Worm (Caenorhabditis elegans) whole organism, L2 larva: Measurements from ENCODE around the gene tdo-2.

Experiments
- C34F6.9 ChIP-seq: fragments of 150-350 bp; optimal IDR thresholded peaks from 2 replicates; lab custom pipeline; 2014; ENCODE audit warnings: missing biosample characterization, missing genetic modification characterization
- F13H6.1 ChIP-seq: sonication (generic microtip); optimal IDR thresholded peaks from 2 replicates; lab custom pipeline; 2016; ENCODE audit warnings: missing genetic modification characterization, missing compliant biosample characterization
- R02D3.7 ChIP-seq: fragments of 150-350 bp; optimal IDR thresholded peaks from 2 replicates; lab custom pipeline; 2014; ENCODE audit warnings: missing biosample characterization, missing genetic modification characterization
- Y55F3AM.14 ChIP-seq: fragments of 200-800 bp; sonication (Bioruptor generic); optimal IDR thresholded peaks from 2 replicates; lab custom pipeline; 2018; ENCODE audit warnings: mild to moderate bottlenecking, missing genetic modification characterization, missing compliant biosample characterization
- ZK546.5 ChIP-seq: sonication (generic microtip); optimal IDR thresholded peaks from 2 replicates; lab custom pipeline; 2017; ENCODE audit warnings: missing biosample characterization, missing genetic modification characterization
- alr-1 ChIP-seq: fragments of 150-350 bp; optimal IDR thresholded peaks from 2 replicates; lab custom pipeline; 2014; ENCODE audit warnings: missing biosample characterization, missing genetic modification characterization
- aly-2 ChIP-seq: fragments of 150-350 bp; optimal IDR thresholded peaks from 2 replicates; lab custom pipeline; 2014; ENCODE audit warnings: missing biosample characterization, missing genetic modification characterization
- ama-1 ChIP-seq: fragments of 150-350 bp; optimal IDR thresholded peaks from 2 replicates; lab custom pipeline; 2018; ENCODE audit warnings: inconsistent platforms
- blmp-1 ChIP-seq: sonication (generic microtip); optimal IDR thresholded peaks from 2 replicates; lab custom pipeline; 2017; ENCODE audit warnings: missing genetic modification characterization, mild to moderate bottlenecking, missing compliant biosample characterization, antibody characterized with exemption, moderate library complexity; ENCODE audit not compliant: insufficient read depth
- ceh-16 ChIP-seq: fragments of 150-350 bp; optimal IDR thresholded peaks from 2 replicates; lab custom pipeline; 2014; ENCODE audit warnings: missing biosample characterization, missing genetic modification characterization
- ceh-82 ChIP-seq: fragments of 150-350 bp; optimal IDR thresholded peaks from 2 replicates; lab custom pipeline; 2014; ENCODE audit warnings: missing biosample characterization, missing genetic modification characterization
- crh-2 ChIP-seq: sonication (generic microtip); optimal IDR thresholded peaks from 2 replicates; lab custom pipeline; 2017; ENCODE audit warnings: missing biosample characterization, missing genetic modification characterization
- dmd-4 ChIP-seq: sonication (generic microtip); optimal IDR thresholded peaks from 2 replicates; lab custom pipeline; 2017; ENCODE audit warnings: missing biosample characterization, missing genetic modification characterization
- egl-27 ChIP-seq: sonication (generic microtip); optimal IDR thresholded peaks from 3 replicates; lab custom pipeline; 2017; ENCODE audit warnings: missing biosample characterization, missing genetic modification reagents, missing genetic modification characterization
- elt-1 ChIP-seq: fragments of 150-350 bp; optimal IDR thresholded peaks from 2 replicates; lab custom pipeline; 2014; ENCODE audit warnings: missing biosample characterization, missing genetic modification characterization
- elt-3 ChIP-seq: sonication (generic microtip); optimal IDR thresholded peaks from 2 replicates; lab custom pipeline; 2017; ENCODE audit warnings: missing biosample characterization, missing genetic modification characterization
- fos-1 ChIP-seq: fragments of 150-350 bp; optimal IDR thresholded peaks from 2 replicates; lab custom pipeline; 2014; ENCODE audit warnings: missing biosample characterization, missing genetic modification characterization
- gmeb-1 ChIP-seq: fragments of 150-350 bp; optimal IDR thresholded peaks from 2 replicates; lab custom pipeline; 2014; ENCODE audit warnings: missing biosample characterization, missing genetic modification characterization
- lin-13 ChIP-seq: fragments of 150-350 bp; optimal IDR thresholded peaks from 2 replicates; lab custom pipeline; 2014; ENCODE audit warnings: missing biosample characterization, missing genetic modification reagents, missing genetic modification characterization
- lin-39 ChIP-seq: fragments of 150-350 bp; optimal IDR thresholded peaks from 2 replicates; lab custom pipeline; 2014; ENCODE audit warnings: missing biosample characterization, missing genetic modification reagents, missing genetic modification characterization
- lsy-2 ChIP-seq, 2 experiments: fragments of 150-350 bp in 1 of 2; sonication (generic microtip) in 1 of 2; optimal IDR thresholded peaks; 2 replicates each; lab custom pipeline; 2014 to 2017; ENCODE audit warnings: missing biosample characterization in 2 of 2, missing genetic modification characterization in 2 of 2
- mbf-1 ChIP-seq: sonication (generic microtip); optimal IDR thresholded peaks from 2 replicates; lab custom pipeline; 2017; ENCODE audit warnings: missing biosample characterization, missing genetic modification characterization
- mdl-1 ChIP-seq, 2 experiments: fragments of 150-350 bp in 1 of 2; sonication (generic microtip) in 1 of 2; optimal IDR thresholded peaks; 2 replicates each; lab custom pipeline; 2017; ENCODE audit warnings: missing biosample characterization in 2 of 2, missing genetic modification characterization in 2 of 2
- nhr-10 ChIP-seq: sonication (generic microtip); optimal IDR thresholded peaks from 2 replicates; lab custom pipeline; 2017; ENCODE audit warnings: missing biosample characterization, missing genetic modification characterization
- nhr-11 ChIP-seq: fragments of 150-350 bp; optimal IDR thresholded peaks from 2 replicates; lab custom pipeline; 2014; ENCODE audit warnings: missing biosample characterization, missing genetic modification characterization
- nhr-12 ChIP-seq: fragments of 150-350 bp; optimal IDR thresholded peaks from 2 replicates; lab custom pipeline; 2014; ENCODE audit warnings: missing biosample characterization, missing genetic modification characterization
- nhr-129 ChIP-seq: fragments of 150-350 bp; optimal IDR thresholded peaks from 2 replicates; lab custom pipeline; 2014; ENCODE audit warnings: missing biosample characterization, missing genetic modification characterization
- nhr-21 ChIP-seq: fragments of 150-350 bp; optimal IDR thresholded peaks from 2 replicates; lab custom pipeline; 2014; ENCODE audit warnings: missing biosample characterization, missing genetic modification characterization
- nhr-23 ChIP-seq: fragments of 150-350 bp; optimal IDR thresholded peaks from 2 replicates; lab custom pipeline; 2014; ENCODE audit warnings: missing biosample characterization, missing genetic modification reagents, missing genetic modification characterization
- nhr-237 ChIP-seq: fragments of 150-350 bp; optimal IDR thresholded peaks from 2 replicates; lab custom pipeline; 2014; ENCODE audit warnings: missing biosample characterization, missing genetic modification characterization
- nhr-25 ChIP-seq: fragments of 150-350 bp; sonication (generic microtip); optimal IDR thresholded peaks from 3 replicates; lab custom pipeline; 2014; ENCODE audit warnings: missing biosample characterization, missing genetic modification characterization
- nhr-6 ChIP-seq: fragments of 150-350 bp; optimal IDR thresholded peaks from 2 replicates; lab custom pipeline; 2014; ENCODE audit warnings: missing biosample characterization, missing genetic modification characterization
- nhr-77 ChIP-seq: fragments of 150-350 bp; optimal IDR thresholded peaks from 2 replicates; lab custom pipeline; 2014; ENCODE audit warnings: missing biosample characterization, missing genetic modification characterization
- peb-1 ChIP-seq: fragments of 150-350 bp; optimal IDR thresholded peaks from 2 replicates; lab custom pipeline; 2014; ENCODE audit warnings: missing biosample characterization, missing genetic modification characterization
- sem-4 ChIP-seq: fragments of 150-350 bp; optimal IDR thresholded peaks from 2 replicates; lab custom pipeline; 2014; ENCODE audit warnings: missing biosample characterization, missing genetic modification reagents, missing genetic modification characterization
- skn-1 ChIP-seq: sonication (generic microtip); optimal IDR thresholded peaks from 2 replicates; lab custom pipeline; 2017; ENCODE audit warnings: missing biosample characterization, missing genetic modification characterization
- sma-3 ChIP-seq: sonication (generic microtip); optimal IDR thresholded peaks from 2 replicates; lab custom pipeline; 2016; ENCODE audit warnings: missing genetic modification reagents, missing genetic modification characterization, missing compliant biosample characterization
- sma-9 ChIP-seq, 2 experiments: fragments of 150-350 bp in 1 of 2; sonication (generic microtip) in 1 of 2; optimal IDR thresholded peaks; 2 replicates each; lab custom pipeline; 2014 to 2016; ENCODE audit warnings: missing genetic modification characterization in 2 of 2, mild to moderate bottlenecking in 1 of 2, missing biosample characterization in 1 of 2, missing compliant biosample characterization in 1 of 2, missing genetic modification reagents in 1 of 2, moderate library complexity in 1 of 2
- snpc-4 ChIP-seq: fragments of 150-350 bp; optimal IDR thresholded peaks from 2 replicates; lab custom pipeline; 2014; ENCODE audit warnings: missing biosample characterization, missing genetic modification characterization
- unc-39 ChIP-seq: fragments of 150-350 bp; optimal IDR thresholded peaks from 2 replicates; lab custom pipeline; 2014; ENCODE audit warnings: missing biosample characterization, missing genetic modification characterization
- unc-55 ChIP-seq: fragments of 150-350 bp; sonication (generic microtip); optimal IDR thresholded peaks from 3 replicates; lab custom pipeline; 2014; ENCODE audit warnings: missing biosample characterization, missing genetic modification reagents, missing genetic modification characterization
- unc-62 ChIP-seq: fragments of 150-350 bp; optimal IDR thresholded peaks from 2 replicates; lab custom pipeline; 2014; ENCODE audit warnings: missing biosample characterization, missing genetic modification reagents, missing genetic modification characterization
- zag-1 ChIP-seq: fragments of 150-350 bp; optimal IDR thresholded peaks from 2 replicates; lab custom pipeline; 2014; ENCODE audit warnings: missing biosample characterization, missing genetic modification characterization
- ztf-1 ChIP-seq: fragments of 200-800 bp; sonication (Bioruptor generic); conservative IDR thresholded peaks from 2 replicates; pipeline ENCODE4 v1.3.6; 2022; ENCODE audit warnings: missing genetic modification characterization, missing compliant biosample characterization
- ztf-11 ChIP-seq: sonication (generic microtip); optimal IDR thresholded peaks from 2 replicates; lab custom pipeline; 2017; ENCODE audit warnings: missing biosample characterization, missing genetic modification characterization
- ztf-4 ChIP-seq: fragments of 150-350 bp; optimal IDR thresholded peaks from 2 replicates; lab custom pipeline; 2014; ENCODE audit warnings: missing biosample characterization, missing genetic modification characterization

The tdo-2 gene

DNA sequence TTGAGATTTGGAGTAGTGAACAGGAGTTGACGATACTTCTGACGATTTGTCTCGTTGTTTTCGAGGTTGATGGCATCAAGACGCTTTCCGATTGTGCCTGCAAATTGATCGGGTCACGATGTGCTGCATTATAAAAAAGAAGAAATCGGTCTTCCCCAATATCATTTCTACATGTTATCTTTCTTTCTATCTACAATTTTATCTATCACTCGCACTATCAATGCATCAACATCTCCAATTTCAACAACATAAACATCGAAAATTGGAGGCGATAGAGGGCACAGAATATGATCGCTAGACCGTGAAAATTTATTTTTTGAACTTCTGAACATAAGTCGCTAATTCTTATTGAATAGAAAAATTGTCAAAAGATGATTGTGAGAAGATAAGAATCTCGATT lies 44.0 kb downstream of the tdo-2 start:
- TF ChIP-seq fos-1 (tag; lab: Kevin White, UChicago) (no peak), dmd-4 (no peak), nhr-129 (tag; lab: Kevin White, UChicago) (no peak), C34F6.9 (no peak), gmeb-1 (tag; lab: Kevin White, UChicago) (no peak), lin-13 (peak; percentile 5)

DNA sequence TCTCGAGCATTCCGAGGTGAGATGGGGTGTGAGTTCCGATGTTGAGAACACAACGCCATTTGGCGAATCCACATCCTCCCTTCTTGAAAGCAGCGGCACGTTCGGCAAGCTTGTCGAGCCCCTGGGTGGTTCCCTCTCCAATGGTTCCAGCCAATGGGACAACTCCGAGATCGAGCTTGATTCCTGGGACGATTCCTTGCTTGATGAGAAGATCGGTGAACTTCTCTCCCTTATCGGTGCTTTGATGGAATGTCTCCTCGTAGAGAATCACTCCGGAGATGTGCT lies 44.4 kb downstream of the tdo-2 start:
- TF ChIP-seq Y55F3AM.14 (GFP tag; lab: Kevin White, UChicago) (no peak), gmeb-1 (tag; lab: Kevin White, UChicago) (no peak), aly-2 (tag; lab: Kevin White, UChicago) (no peak), elt-1 (tag; lab: Kevin White, UChicago) (no peak)
- TF ChIP-seq, all 48 proteins: peak for 0

DNA sequence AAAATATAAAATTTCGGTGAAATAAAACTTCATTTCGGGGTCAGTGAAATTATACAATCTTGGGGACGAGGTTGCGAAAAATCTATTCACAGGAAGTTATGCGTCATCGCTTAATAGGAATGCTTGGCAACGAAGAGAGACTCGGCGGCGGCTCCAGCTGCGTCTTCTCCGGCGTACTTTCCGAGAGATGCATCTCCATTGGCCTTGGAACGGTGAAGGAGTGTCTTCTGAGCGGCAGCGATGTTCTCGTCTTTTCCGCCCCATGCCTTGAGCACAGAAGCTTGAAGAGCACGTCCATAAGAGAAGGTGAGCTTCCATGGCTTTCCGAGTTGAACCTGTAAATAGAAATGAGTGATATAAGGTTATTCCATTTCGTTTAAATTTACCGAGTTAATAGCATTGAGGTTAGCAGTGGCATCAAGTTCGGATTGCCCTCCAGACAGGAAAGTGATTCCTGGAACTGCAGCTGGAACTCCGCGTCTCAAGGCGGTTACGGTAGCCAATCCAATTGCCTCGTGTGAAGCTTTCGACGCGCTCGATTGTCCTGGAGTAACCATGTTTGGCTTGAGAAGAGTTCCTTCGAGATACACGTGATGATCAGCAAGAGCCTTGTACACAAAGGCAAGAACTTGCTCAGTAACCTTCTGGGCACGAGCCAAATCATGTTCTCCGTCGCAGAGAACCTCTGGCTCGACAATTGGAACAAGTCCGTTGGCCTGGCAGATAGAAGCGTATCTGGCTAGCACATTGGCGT lies 44.9 kb downstream of the tdo-2 start:
- no peak for TF ChIP-seq R02D3.7 (tag; lab: Kevin White, UChicago)
- no peak for TF ChIP-seq sem-4
- peak; percentile 6 for TF ChIP-seq nhr-129 (tag; lab: Kevin White, UChicago)
- TF ChIP-seq lin-39 (tag; lab: Kevin White, UChicago) = no peak
- TF ChIP-seq, all 48 proteins: peak for 1

DNA sequence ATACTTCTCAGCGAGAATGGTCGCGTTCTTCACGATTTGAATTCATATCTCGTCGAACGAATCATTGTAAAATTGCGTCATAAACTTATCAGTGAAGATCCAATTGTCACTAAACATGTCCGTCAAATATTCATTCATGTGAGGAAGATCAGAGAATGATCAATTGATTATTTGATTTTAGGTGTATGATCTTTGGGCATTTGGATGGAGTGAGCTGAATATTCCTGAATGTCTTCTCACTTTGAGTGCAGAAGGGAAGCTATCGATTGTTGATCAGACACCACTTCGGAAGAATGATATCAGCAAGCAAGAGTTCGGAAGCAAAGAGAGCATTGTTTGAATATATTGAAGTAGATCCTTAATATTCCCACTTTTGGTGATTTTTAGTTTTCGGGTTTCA lies 45.5 kb downstream of the tdo-2 start:
- TF ChIP-seq skn-1 = peak; percentile 34
- peak; percentile 68 for TF ChIP-seq gmeb-1 (tag; lab: Kevin White, UChicago)
- TF ChIP-seq ama-1 = peak; percentile 87
- TF ChIP-seq snpc-4 (tag; lab: Kevin White, UChicago) = no peak
- TF ChIP-seq nhr-237 (tag; lab: Kevin White, UChicago) = no peak
- TF ChIP-seq zag-1 (tag; lab: Kevin White, UChicago) = no peak
- no peak for TF ChIP-seq dmd-4
- peak; percentile 79 for TF ChIP-seq sma-3 (GFP tag; lab: Kevin White, UChicago)
- TF ChIP-seq nhr-129 (tag; lab: Kevin White, UChicago) = peak; percentile 77
- no peak for TF ChIP-seq nhr-12 (tag; lab: Kevin White, UChicago)
- TF ChIP-seq sem-4 = no peak
- TF ChIP-seq ztf-1 (GFP tag; lab: Robert Waterston, UW) = no peak
- TF ChIP-seq ceh-16 (tag; lab: Kevin White, UChicago) = no peak
- no peak for TF ChIP-seq peb-1 (tag; lab: Kevin White, UChicago)
- peak in 1 of 2 experiments; percentile 42 for TF ChIP-seq mdl-1 (tag; optimal IDR thresholded peaks at IDR 0.05; lab: Kevin White, UChicago)
- TF ChIP-seq unc-55 (GFP tag; lab: Kevin White, UChicago) = no peak
- TF ChIP-seq ZK546.5 (tag; lab: Kevin White, UChicago) = no peak
- no peak for TF ChIP-seq nhr-77
- TF ChIP-seq lsy-2 (tag; optimal IDR thresholded peaks at IDR 0.05; lab: Kevin White, UChicago) = peak in 1 of 2 experiments; percentile 56
- no peak for TF ChIP-seq egl-27 (tag; lab: Kevin White, UChicago)
- no peak for TF ChIP-seq ceh-82 (tag; lab: Kevin White, UChicago)
- TF ChIP-seq lin-39 (tag; lab: Kevin White, UChicago) = no peak
- TF ChIP-seq sma-9 (GFP tag; optimal IDR thresholded peaks at IDR 0.05; lab: Kevin White, UChicago) = peak; percentile 74
- no peak for TF ChIP-seq sma-9 (tag; optimal IDR thresholded peaks at IDR 0.05; lab: Kevin White, UChicago)
- peak; percentile 34 for TF ChIP-seq unc-62 (GFP tag; lab: Kevin White, UChicago)
- TF ChIP-seq R02D3.7 (tag; lab: Kevin White, UChicago) = no peak
- peak; percentile 31 for TF ChIP-seq nhr-6 (tag; lab: Kevin White, UChicago)
- peak; percentile 65 for TF ChIP-seq blmp-1 (tag; lab: Kevin White, UChicago)
- no peak for TF ChIP-seq elt-3 (tag; lab: Kevin White, UChicago)
- TF ChIP-seq Y55F3AM.14 (GFP tag; lab: Kevin White, UChicago) = no peak
- TF ChIP-seq nhr-23 (tag; lab: Kevin White, UChicago) = no peak
- peak; percentile 56 for TF ChIP-seq nhr-25 (tag; lab: Kevin White, UChicago)
- TF ChIP-seq nhr-21 (tag; lab: Kevin White, UChicago) = peak; percentile 96
- TF ChIP-seq C34F6.9 = no peak
- TF ChIP-seq mbf-1 (tag; lab: Kevin White, UChicago) = no peak
- TF ChIP-seq lin-13 = peak; percentile 15
- peak; percentile 71 for TF ChIP-seq crh-2
- no peak for TF ChIP-seq F13H6.1 (tag; lab: Kevin White, UChicago)
- TF ChIP-seq aly-2 (tag; lab: Kevin White, UChicago) = no peak
- TF ChIP-seq unc-39 (tag; lab: Kevin White, UChicago) = no peak
- TF ChIP-seq alr-1 = no peak
- TF ChIP-seq nhr-10 (tag; lab: Kevin White, UChicago) = no peak
- TF ChIP-seq nhr-11 (tag; lab: Kevin White, UChicago) = no peak
- no peak for TF ChIP-seq elt-1 (tag; lab: Kevin White, UChicago)
- TF ChIP-seq ztf-4 (tag; lab: Kevin White, UChicago) = peak; percentile 57
- TF ChIP-seq ztf-11 (tag; lab: Kevin White, UChicago) = no peak
